Worm (Caenorhabditis elegans): ENCODE measurements around the gene F40G9.18.

F40G9.18 gene

ce11 chrIII:146369-146768 lies 23.0 kb downstream of the F40G9.18 start, which contains the start of gene fbxb-84:
Gene fbxb-84 (minus strand): TSS chrIII:146469.
- TF ChIP-seq mab-5 (tag; optimal IDR thresholded peaks at IDR 0.05): no peak
- TF ChIP-seq mep-1 (tag; optimal IDR thresholded peaks at IDR 0.05): no peak
- TF ChIP-seq lin-32 (GFP tag; optimal IDR thresholded peaks at IDR 0.05): no peak
- no peak for TF ChIP-seq ztf-11 (tag; optimal IDR thresholded peaks at IDR 0.05)
- TF ChIP-seq ceh-43 (GFP tag; optimal IDR thresholded peaks at IDR 0.05): no peak
- TF ChIP-seq ces-1 (GFP tag; optimal IDR thresholded peaks at IDR 0.05): no peak
- no peak for TF ChIP-seq lsy-2 (tag; optimal IDR thresholded peaks at IDR 0.05)
- TF ChIP-seq ceh-83 (GFP tag; optimal IDR thresholded peaks at IDR 0.05): no peak
- TF ChIP-seq flh-1 (GFP tag; optimal IDR thresholded peaks at IDR 0.05): no peak

- TF ChIP-seq sem-2 (GFP tag; optimal IDR thresholded peaks at IDR 0.05) (no peak), ztf-11 (tag; optimal IDR thresholded peaks at IDR 0.05) (no peak), mls-2 (tag; optimal IDR thresholded peaks at IDR 0.05) (no peak), unc-39 (tag; optimal IDR thresholded peaks at IDR 0.05) (no peak), nhr-28 (tag; optimal IDR thresholded peaks at IDR 0.05) (no peak), nhr-76 (tag; optimal IDR thresholded peaks at IDR 0.05) (no peak), ham-2 (GFP tag; optimal IDR thresholded peaks at IDR 0.05) (no peak), ces-1 (GFP tag; optimal IDR thresholded peaks at IDR 0.05) (no peak), sptf-1 (tag; optimal IDR thresholded peaks at IDR 0.05) (no peak), ceh-39 (tag; optimal IDR thresholded peaks at IDR 0.05) (no peak), ceh-43 (GFP tag; optimal IDR thresholded peaks at IDR 0.05) (no peak), pha-4 (tag; optimal IDR thresholded peaks at IDR 0.05) (no peak), elt-1 (tag; optimal IDR thresholded peaks at IDR 0.05; ENCODE audit: borderline replicate concordance, insufficient read depth) (no peak), tbx-8 (GFP tag; optimal IDR thresholded peaks at IDR 0.05) (no peak), lin-32 (GFP tag; optimal IDR thresholded peaks at IDR 0.05) (no peak), unc-120 (tag; optimal IDR thresholded peaks at IDR 0.05; ENCODE audit: poor library complexity, severe bottlenecking) (no peak), elt-3 (tag; optimal IDR thresholded peaks at IDR 0.05) (no peak)
Observed at ce11 chrIII:145078-145477, 24.3 kb downstream of the F40G9.18 start, which contains the start of the genes T17A3.12 and fbxb-83. Gene T17A3.12 (minus strand): TSS chrIII:145178. Gene fbxb-83 (minus strand): TSS chrIII:145211.

- TF ChIP-seq elt-1 (tag; optimal IDR thresholded peaks at IDR 0.05; ENCODE audit: borderline replicate concordance, insufficient read depth): no peak
- TF ChIP-seq snpc-4 (tag; optimal IDR thresholded peaks at IDR 0.05): no peak
- TF ChIP-seq lsy-2 (tag; optimal IDR thresholded peaks at IDR 0.05): no peak
- no peak for TF ChIP-seq M03D4.4 (tag; optimal IDR thresholded peaks at IDR 0.05)
- no peak for TF ChIP-seq sem-2 (GFP tag; optimal IDR thresholded peaks at IDR 0.05)
- no peak for TF ChIP-seq unc-62 (GFP tag; optimal IDR thresholded peaks at IDR 0.05)
- TF ChIP-seq nhr-2 (tag; optimal IDR thresholded peaks at IDR 0.05): no peak
- no peak for TF ChIP-seq cnd-1 (tag; optimal IDR thresholded peaks at IDR 0.05)
- TF ChIP-seq mls-2 (tag; optimal IDR thresholded peaks at IDR 0.05): no peak
- no peak for TF ChIP-seq nhr-12 (tag; optimal IDR thresholded peaks at IDR 0.05)
- TF ChIP-seq nhr-237 (tag; optimal IDR thresholded peaks at IDR 0.05): no peak
Observed at ce11 chrIII:143121-143520, 26.3 kb downstream of the F40G9.18 start, which contains the start of gene fbxb-82. Gene fbxb-82 (minus strand): TSS chrIII:143221.

ce11 chrIII:140904-141303 lies 28.5 kb downstream of the F40G9.18 start, which contains the start of gene fbxb-81:
Gene fbxb-81 (minus strand): TSS chrIII:141217.
- TF ChIP-seq nhr-237 (tag; optimal IDR thresholded peaks at IDR 0.05) (no peak), ces-1 (GFP tag; optimal IDR thresholded peaks at IDR 0.05) (no peak), blmp-1 (tag; optimal IDR thresholded peaks at IDR 0.05) (no peak), nhr-2 (tag; optimal IDR thresholded peaks at IDR 0.05) (no peak), nhr-76 (tag; optimal IDR thresholded peaks at IDR 0.05) (no peak), zip-8 (tag; optimal IDR thresholded peaks at IDR 0.05) (no peak), mep-1 (tag; optimal IDR thresholded peaks at IDR 0.05) (no peak), nhr-28 (tag; optimal IDR thresholded peaks at IDR 0.05) (no peak), elt-1 (tag; optimal IDR thresholded peaks at IDR 0.05; ENCODE audit: borderline replicate concordance, insufficient read depth) (no peak), drap-1 (GFP tag; optimal IDR thresholded peaks at IDR 0.05) (no peak), ham-2 (GFP tag; optimal IDR thresholded peaks at IDR 0.05) (no peak), ztf-11 (tag; optimal IDR thresholded peaks at IDR 0.05) (no peak), lin-32 (GFP tag; optimal IDR thresholded peaks at IDR 0.05) (no peak), mls-2 (tag; optimal IDR thresholded peaks at IDR 0.05) (no peak), nhr-12 (tag; optimal IDR thresholded peaks at IDR 0.05) (no peak), snpc-4 (tag; optimal IDR thresholded peaks at IDR 0.05) (no peak), lsy-2 (tag; optimal IDR thresholded peaks at IDR 0.05) (no peak)

Measured in whole organism, mixed stage, embryonic.